Worm (Caenorhabditis elegans) whole organism, L3 larva: Measurements from ENCODE around the gene gst-35.

Experiments
- egl-5 ChIP-seq: fragments of 150-350 bp; optimal IDR thresholded peaks from 2 replicates; lab custom pipeline; 2017; ENCODE audit warnings: missing biosample characterization, missing genetic modification reagents, missing genetic modification characterization, inconsistent platforms
- elt-3 ChIP-seq, 3 experiments: fragments of 150-350 bp in 1 of 3; sonication (generic microtip) in 2 of 3; optimal IDR thresholded peaks; 2 replicates in 2 of 3; 4 replicates in 1 of 3; lab custom pipeline; 2014 to 2017; ENCODE audit warnings: missing biosample characterization in 3 of 3, missing genetic modification characterization in 3 of 3
- fkh-10 ChIP-seq: sonication (generic microtip); optimal IDR thresholded peaks from 2 replicates; lab custom pipeline; 2017; ENCODE audit warnings: missing biosample characterization, missing genetic modification reagents, missing genetic modification characterization
- nhr-12 ChIP-seq: fragments of 150-350 bp; optimal IDR thresholded peaks from 2 replicates; lab custom pipeline; 2014; ENCODE audit warnings: missing biosample characterization, missing genetic modification characterization
- pha-4 ChIP-seq: fragments of 150-350 bp; optimal IDR thresholded peaks from 2 replicates; lab custom pipeline; 2014; ENCODE audit warnings: missing biosample characterization, missing genetic modification reagents, missing genetic modification characterization
- skn-1 ChIP-seq: fragments of 150-350 bp; optimal IDR thresholded peaks from 2 replicates; lab custom pipeline; 2014; ENCODE audit warnings: missing biosample characterization, missing genetic modification characterization
- snpc-4 ChIP-seq: fragments of 150-350 bp; optimal IDR thresholded peaks from 2 replicates; lab custom pipeline; 2014; ENCODE audit warnings: missing biosample characterization, missing genetic modification characterization
- zag-1 ChIP-seq: fragments of 150-350 bp; optimal IDR thresholded peaks from 2 replicates; lab custom pipeline; 2014; ENCODE audit warnings: missing biosample characterization, missing genetic modification characterization

DNA sequence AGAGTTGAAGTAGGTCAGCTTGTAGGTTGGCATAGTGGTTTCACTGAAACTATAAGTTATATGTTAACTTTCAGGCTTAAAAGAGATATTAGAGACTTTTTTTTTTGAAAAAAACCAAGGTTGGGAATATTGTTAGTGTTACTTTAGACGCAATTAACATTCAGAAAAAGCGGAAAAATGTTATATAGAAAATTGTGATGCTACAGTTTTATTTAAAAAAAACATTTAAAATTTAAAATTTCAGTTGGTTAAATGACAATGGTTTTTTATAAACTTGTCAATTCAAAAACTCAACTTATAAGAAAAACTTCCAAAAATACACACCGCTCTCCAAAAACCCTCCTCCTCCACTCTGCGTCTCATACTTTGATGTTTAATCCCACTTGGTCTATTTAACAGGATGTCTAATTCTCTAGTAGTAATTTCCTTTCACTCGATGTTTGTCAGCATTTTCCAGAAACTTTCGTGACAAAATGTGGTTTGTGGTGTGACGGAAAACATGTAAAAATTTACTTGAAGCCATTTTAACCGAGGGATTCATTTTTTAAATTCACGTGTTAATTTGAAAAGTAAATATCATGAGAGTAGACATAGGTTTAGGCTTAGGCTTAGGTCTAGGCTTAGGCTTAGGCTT is 10.2 kb downstream of the gst-35 start, which contains the start of gene gst-31:
- TF ChIP-seq egl-5 (tag; lab: Kevin White, UChicago) (no peak), fkh-10 (GFP tag; lab: Kevin White, UChicago) (no peak), elt-3 (tag; optimal IDR thresholded peaks at IDR 0.05; lab: Kevin White, UChicago) (no peak), skn-1 (tag; lab: Kevin White, UChicago) (no peak), snpc-4 (tag; lab: Kevin White, UChicago) (no peak), pha-4 (tag; lab: Kevin White, UChicago) (no peak), zag-1 (no peak), nhr-12 (tag; lab: Kevin White, UChicago) (no peak)
